Fruit fly (Drosophila melanogaster): ENCODE results near the gene CG32512.
A peak's percentile ranks its signal among the peaks of the same experiment; 100 is the strongest.

Gene CG32512

DNA sequence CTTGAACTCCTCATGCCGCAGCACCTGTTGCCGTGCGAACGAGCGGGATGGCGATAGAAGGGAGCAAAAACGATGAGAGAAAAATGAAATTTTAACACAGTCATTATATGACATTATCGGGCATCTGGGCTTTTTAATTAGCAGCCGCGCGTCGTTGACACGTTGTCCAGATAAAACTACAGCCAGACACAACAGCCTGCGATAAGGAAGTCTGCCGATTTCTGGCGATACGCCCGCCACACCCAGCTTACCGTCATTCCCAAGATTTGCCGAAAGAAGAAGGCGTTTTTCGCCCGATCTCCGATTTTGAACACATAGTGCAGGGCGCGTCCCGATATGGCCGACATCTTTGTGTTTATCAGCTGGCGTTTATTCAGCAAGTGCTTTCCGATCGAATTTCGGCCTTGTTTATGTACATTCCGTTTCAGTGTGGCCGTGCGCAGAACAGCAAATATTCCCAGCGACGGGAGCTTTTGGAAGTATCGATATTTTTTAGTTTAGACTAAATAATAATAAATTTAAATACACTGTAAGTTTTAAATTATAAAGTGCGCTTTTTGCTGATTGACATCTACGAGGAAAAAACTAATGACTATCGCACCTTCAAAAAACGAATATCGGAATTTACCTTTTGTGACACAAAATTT, 39.3 kb downstream of the CG32512 start, which contains the start of gene CG1532 (continued):
- TF ChIP-seq Side (GFP tag; optimal IDR thresholded peaks at IDR 0.05) (no peak), CG3838 (GFP tag; optimal IDR thresholded peaks at IDR 0.05) (no peak), CG33557 (GFP tag; optimal IDR thresholded peaks at IDR 0.05) (no peak), CG7271 (tag; optimal IDR thresholded peaks at IDR 0.05) (no peak), bcd (GFP tag; optimal IDR thresholded peaks at IDR 0.05) (no peak), Bgb (GFP tag; IDR thresholded peaks at IDR 0.05; ENCODE audit: partially characterized antibody) (peak; percentile 43; the same call in 1 of the 2 replicates), CG11085 (GFP tag; IDR thresholded peaks at IDR 0.05) (no peak), hth (optimal IDR thresholded peaks at IDR 0.05) (no peak), unpg (GFP tag; optimal IDR thresholded peaks at IDR 0.05) (no peak), CG8765 (GFP tag; IDR thresholded peaks at IDR 0.05) (no peak), CG10274 (GFP tag; optimal IDR thresholded peaks at IDR 0.05) (no peak), Atf-2 (GFP tag; optimal IDR thresholded peaks at IDR 0.05) (no peak), BtbVII (GFP tag; optimal IDR thresholded peaks at IDR 0.05) (no peak), Awh (GFP tag; IDR thresholded peaks at IDR 0.05) (0 out of 2 replicates have a peak, but pooled peaks have one; percentile 9), CG14965 (GFP tag; optimal IDR thresholded peaks at IDR 0.05; ENCODE audit: borderline replicate concordance) (no peak), nerfin-1 (tag; optimal IDR thresholded peaks at IDR 0.05) (no peak), ash1 (GFP tag; optimal IDR thresholded peaks at IDR 0.05) (no peak), CG13287 (GFP tag; IDR thresholded peaks at IDR 0.05; ENCODE audit: partially characterized antibody) (peak; percentile 73), CG9727 (GFP tag; optimal IDR thresholded peaks at IDR 0.05) (no peak), HmgZ (tag; optimal IDR thresholded peaks at IDR 0.05) (peak; percentile 51), CG33213 (GFP tag; optimal IDR thresholded peaks at IDR 0.05) (no peak), peb (GFP tag; IDR thresholded peaks at IDR 0.05) (no peak), CG32767 (GFP tag; IDR thresholded peaks at IDR 0.05) (no peak), lmd (GFP tag; IDR thresholded peaks at IDR 0.05) (no peak), lbe (GFP tag; optimal IDR thresholded peaks at IDR 0.05) (no peak), CG15479 (GFP tag; optimal IDR thresholded peaks at IDR 0.05) (no peak), pzg (GFP tag; optimal IDR thresholded peaks at IDR 0.05) (peak; percentile 50), CHES-1-like (GFP tag; optimal IDR thresholded peaks at IDR 0.05) (no peak), Fer2 (tag; optimal IDR thresholded peaks at IDR 0.05) (no peak), CG7786 (GFP tag; optimal IDR thresholded peaks at IDR 0.05) (no peak), btn (GFP tag; optimal IDR thresholded peaks at IDR 0.05) (no peak), CG18011 (GFP tag; optimal IDR thresholded peaks at IDR 0.05) (no peak), CG9797 (GFP tag; optimal IDR thresholded peaks at IDR 0.05) (peak; percentile 65), CG34376 (GFP tag; optimal IDR thresholded peaks at IDR 0.05) (peak; percentile 35), NC2α (GFP tag; optimal IDR thresholded peaks at IDR 0.05) (no peak), knrl (GFP tag; IDR thresholded peaks at IDR 0.05; ENCODE audit: partially characterized antibody) (peak; percentile 57), Chrac-16 (GFP tag; optimal IDR thresholded peaks at IDR 0.05) (no peak), run (tag; optimal IDR thresholded peaks at IDR 0.05) (no peak), CG15696 (tag; optimal IDR thresholded peaks at IDR 0.05) (no peak), Dek (tag; optimal IDR thresholded peaks at IDR 0.05) (no peak), CG14860 (GFP tag; IDR thresholded peaks at IDR 0.05; ENCODE audit: partially characterized antibody) (no peak), mld (GFP tag; IDR thresholded peaks at IDR 0.05; ENCODE audit: partially characterized antibody) (no peak), Meics (GFP tag; optimal IDR thresholded peaks at IDR 0.05) (no peak), dan (GFP tag; IDR thresholded peaks at IDR 0.05) (no peak), CG5180 (GFP tag; optimal IDR thresholded peaks at IDR 0.05) (no peak), Mad (GFP tag; optimal IDR thresholded peaks at IDR 0.05) (no peak), CG4617 (GFP tag; optimal IDR thresholded peaks at IDR 0.05; ENCODE audit: borderline replicate concordance) (no peak), luna (GFP tag; optimal IDR thresholded peaks at IDR 0.05) (no peak), CG6813 (GFP tag; optimal IDR thresholded peaks at IDR 0.05) (peak; percentile 25)

Measured in whole organism, embryonic.